Fruit fly (Drosophila melanogaster) S2 (cell line): ENCODE results near the gene CG32700.
A peak's percentile ranks its signal among the peaks of the same experiment; 100 is the strongest.

Source experiments
- CG8478 ChIP-seq: fragments of >200 bp; optimal IDR thresholded peaks from 2 replicates; lab custom pipeline; 2018
- CTCF ChIP-seq, 2 experiments: fragments of >200 bp; optimal IDR thresholded peaks; 2 replicates each; lab custom pipeline; 2018

DNA sequence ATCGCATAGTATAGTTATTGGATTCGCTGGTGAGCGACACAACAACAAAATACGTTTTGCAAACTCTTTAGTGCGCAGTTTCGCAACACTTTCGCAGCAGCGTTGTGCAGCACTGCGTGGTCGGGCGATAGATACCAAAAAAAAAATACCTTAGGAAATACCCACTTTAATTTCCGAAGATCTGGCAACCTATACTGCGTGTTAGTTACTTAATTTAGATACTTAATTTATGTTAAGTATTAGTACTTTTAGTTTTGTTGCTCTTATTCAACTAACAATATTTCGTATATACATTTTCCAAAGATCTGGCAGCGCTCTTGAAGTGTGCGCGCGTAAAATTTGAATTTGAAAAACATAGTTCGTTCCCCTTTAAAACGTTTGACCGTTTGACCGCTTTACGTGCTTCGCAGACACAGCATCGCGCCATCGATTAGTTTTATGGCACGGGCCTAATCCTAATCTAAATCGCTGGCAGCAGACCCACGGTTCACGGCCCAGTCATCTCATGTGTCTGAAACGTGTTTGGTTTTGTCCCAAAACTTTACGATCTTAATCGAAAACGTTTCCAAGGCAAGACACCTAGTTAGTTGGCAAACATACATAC lies 29.4 kb upstream of the CG32700 start, which contains the start of gene LPCAT:
- TF ChIP-seq CG8478 (no peak), CTCF (optimal IDR thresholded peaks at IDR 0.05; lab: Kevin White, UChicago) (peak in 1 of 2 experiments; percentile 14)
